Worm (Caenorhabditis elegans): ENCODE measurements around the gene T05A10.6.

ce11 chrX:10760958-10761357 is 33.6 kb downstream of the T05A10.6 start:
- TF ChIP-seq B0310.2 (tag; optimal IDR thresholded peaks at IDR 0.05) (no peak), pes-1 (GFP tag; IDR thresholded peaks at IDR 0.05) (no peak), hmbx-1 (tag; optimal IDR thresholded peaks at IDR 0.05) (no peak)

All from whole organism, early embryonic.